Fruit fly (Drosophila melanogaster): ENCODE measurements around the gene PQBP1.

dm6 chr3R:25049383-25049741 is 16.2 kb upstream of the PQBP1 start, which contains the start of gene CG11791:
- no peak for TF ChIP-seq CG9727 (GFP tag; optimal IDR thresholded peaks at IDR 0.05)
- no peak for TF ChIP-seq CG14441 (GFP tag; IDR thresholded peaks at IDR 0.05)
- no peak for TF ChIP-seq ems (GFP tag; optimal IDR thresholded peaks at IDR 0.05)
- no peak for TF ChIP-seq lov (optimal IDR thresholded peaks at IDR 0.05)
- TF ChIP-seq lov (GFP tag; IDR thresholded peaks at IDR 0.05) = no peak
- no peak for TF ChIP-seq CG15479 (GFP tag; optimal IDR thresholded peaks at IDR 0.05)
- TF ChIP-seq lab (GFP tag; optimal IDR thresholded peaks at IDR 0.05) = no peak
- no peak for TF ChIP-seq ham (GFP tag; IDR thresholded peaks at IDR 0.05)
- no peak for TF ChIP-seq Ets65A (GFP tag)
- no peak for TF ChIP-seq Meics (GFP tag; optimal IDR thresholded peaks at IDR 0.05)

Measured in whole organism, embryonic.